Fruit fly (Drosophila melanogaster): ENCODE results near the gene Mocs1.
A peak's percentile ranks its signal among the peaks of the same experiment; 100 is the strongest.

Mocs1 gene

dm6 chr3L:11049414-11049813, 20.9 kb upstream of the Mocs1 start:
- TF ChIP-seq CG11617 (GFP tag; optimal IDR thresholded peaks at IDR 0.05) (peak; percentile 25), Hr96 (GFP tag; optimal IDR thresholded peaks at IDR 0.05) (peak; percentile 2), tj (GFP tag; optimal IDR thresholded peaks at IDR 0.05) (no peak), CG1620 (GFP tag; optimal IDR thresholded peaks at IDR 0.05) (peak; percentile 6), Mnt (GFP tag; optimal IDR thresholded peaks at IDR 0.05) (peak; percentile 35), bab1 (GFP tag; optimal IDR thresholded peaks at IDR 0.05) (no peak), CG5204 (GFP tag; optimal IDR thresholded peaks at IDR 0.05) (peak; percentile 28), CG12768 (GFP tag; optimal IDR thresholded peaks at IDR 0.05) (peak; percentile 62), Crg-1 (GFP tag; optimal IDR thresholded peaks at IDR 0.05) (peak; percentile 65), CG7101 (tag; optimal IDR thresholded peaks at IDR 0.05) (peak; percentile 47), ovo (GFP tag; optimal IDR thresholded peaks at IDR 0.05) (peak; percentile 41), CG33017 (tag; optimal IDR thresholded peaks at IDR 0.05) (peak; percentile 40), cic (GFP tag; optimal IDR thresholded peaks at IDR 0.05) (peak; percentile 71), CG7045 (GFP tag; optimal IDR thresholded peaks at IDR 0.05) (peak; percentile 79), CG14711 (tag; optimal IDR thresholded peaks at IDR 0.05) (peak; percentile 13), cnc (optimal IDR thresholded peaks at IDR 0.05) (no peak), pad (GFP tag; optimal IDR thresholded peaks at IDR 0.05) (peak; percentile 43), toe (GFP tag; optimal IDR thresholded peaks at IDR 0.05) (no peak), kay (GFP tag; ENCODE audit: borderline replicate concordance) (no peak), Clk (GFP tag; optimal IDR thresholded peaks at IDR 0.05) (no peak)

dm6 chr3L:11051271-11051670, 19.1 kb upstream of the Mocs1 start, which contains the start of gene CG43693:
TSS of gene CG43693 (minus strand) at chr3L:11051371.
- TF ChIP-seq CG5204 (GFP tag; optimal IDR thresholded peaks at IDR 0.05) (no peak), CG11617 (GFP tag; optimal IDR thresholded peaks at IDR 0.05) (no peak), cnc (optimal IDR thresholded peaks at IDR 0.05) (no peak), CG1620 (GFP tag; optimal IDR thresholded peaks at IDR 0.05) (no peak), CG33017 (tag; optimal IDR thresholded peaks at IDR 0.05) (no peak)

dm6 chr3L:11052760-11053259, 17.5 kb upstream of the Mocs1 start:
- TF ChIP-seq CG11617 (GFP tag; optimal IDR thresholded peaks at IDR 0.05): no peak
- no peak for TF ChIP-seq ovo (GFP tag; optimal IDR thresholded peaks at IDR 0.05)
- TF ChIP-seq kay (GFP tag; ENCODE audit: borderline replicate concordance): no peak
- no peak for TF ChIP-seq bab1 (GFP tag; optimal IDR thresholded peaks at IDR 0.05)
- TF ChIP-seq Mnt (GFP tag; optimal IDR thresholded peaks at IDR 0.05): no peak
- no peak for TF ChIP-seq pad (GFP tag; optimal IDR thresholded peaks at IDR 0.05)
- no peak for TF ChIP-seq CG5204 (GFP tag; optimal IDR thresholded peaks at IDR 0.05)

- no peak for TF ChIP-seq CG1620 (GFP tag; optimal IDR thresholded peaks at IDR 0.05)
- no peak for TF ChIP-seq CG7045 (GFP tag; optimal IDR thresholded peaks at IDR 0.05)
- TF ChIP-seq kay (GFP tag; ENCODE audit: borderline replicate concordance): no peak
- no peak for TF ChIP-seq ovo (GFP tag; optimal IDR thresholded peaks at IDR 0.05)
- peak; percentile 17 for TF ChIP-seq CG12768 (GFP tag; optimal IDR thresholded peaks at IDR 0.05)
- no peak for TF ChIP-seq cnc (optimal IDR thresholded peaks at IDR 0.05)
These were observed 16.5 kb upstream of the Mocs1 start, which contains the start of gene CG7888 for dm6 chr3L:11053843-11054242. TSS of gene CG7888 (plus strand) at chr3L:11054035.

dm6 chr3L:11061200-11061599, 9.1 kb upstream of the Mocs1 start, which contains the start of the genes CG6321 and Blos2:
TSS of gene CG6321 (minus strand) at chr3L:11061224.
TSS of gene Blos2 (plus strand) at chr3L:11061571.
- TF ChIP-seq pad (GFP tag; optimal IDR thresholded peaks at IDR 0.05) (peak; percentile 48), CG7101 (tag; optimal IDR thresholded peaks at IDR 0.05) (peak; percentile 83), CG14711 (tag; optimal IDR thresholded peaks at IDR 0.05) (peak; percentile 73), toe (GFP tag; optimal IDR thresholded peaks at IDR 0.05) (no peak), cnc (optimal IDR thresholded peaks at IDR 0.05) (no peak), CG12768 (GFP tag; optimal IDR thresholded peaks at IDR 0.05) (peak; percentile 75), tj (GFP tag; optimal IDR thresholded peaks at IDR 0.05) (peak; percentile 54), Crg-1 (GFP tag; optimal IDR thresholded peaks at IDR 0.05) (peak; percentile 3), CG5204 (GFP tag; optimal IDR thresholded peaks at IDR 0.05) (no peak), Mnt (GFP tag; optimal IDR thresholded peaks at IDR 0.05) (peak; percentile 65), bab1 (GFP tag; optimal IDR thresholded peaks at IDR 0.05) (peak; percentile 90), Clk (GFP tag; optimal IDR thresholded peaks at IDR 0.05) (peak; percentile 12), CG33017 (tag; optimal IDR thresholded peaks at IDR 0.05) (peak; percentile 87), cic (GFP tag; optimal IDR thresholded peaks at IDR 0.05) (peak; percentile 6), ovo (GFP tag; optimal IDR thresholded peaks at IDR 0.05) (no peak), kay (GFP tag; ENCODE audit: borderline replicate concordance) (no peak), CG11617 (GFP tag; optimal IDR thresholded peaks at IDR 0.05) (peak; percentile 81), Hr96 (GFP tag; optimal IDR thresholded peaks at IDR 0.05) (peak; percentile 56), CG1620 (GFP tag; optimal IDR thresholded peaks at IDR 0.05) (peak; percentile 13), CG7045 (GFP tag; optimal IDR thresholded peaks at IDR 0.05) (peak; percentile 69)

- TF ChIP-seq CG5204 (GFP tag; optimal IDR thresholded peaks at IDR 0.05): no peak
- TF ChIP-seq kay (GFP tag; ENCODE audit: borderline replicate concordance): no peak
- no peak for TF ChIP-seq CG1620 (GFP tag; optimal IDR thresholded peaks at IDR 0.05)
- TF ChIP-seq CG7045 (GFP tag; optimal IDR thresholded peaks at IDR 0.05): no peak
- no peak for TF ChIP-seq Hr96 (GFP tag; optimal IDR thresholded peaks at IDR 0.05)
- no peak for TF ChIP-seq CG7101 (tag; optimal IDR thresholded peaks at IDR 0.05)
- no peak for TF ChIP-seq toe (GFP tag; optimal IDR thresholded peaks at IDR 0.05)
- no peak for TF ChIP-seq cic (GFP tag; optimal IDR thresholded peaks at IDR 0.05)
- peak; percentile 11 for TF ChIP-seq tj (GFP tag; optimal IDR thresholded peaks at IDR 0.05)
- TF ChIP-seq CG11617 (GFP tag; optimal IDR thresholded peaks at IDR 0.05): no peak
- TF ChIP-seq Mnt (GFP tag; optimal IDR thresholded peaks at IDR 0.05): peak; percentile 1
- no peak for TF ChIP-seq CG33017 (tag; optimal IDR thresholded peaks at IDR 0.05)
- TF ChIP-seq bab1 (GFP tag; optimal IDR thresholded peaks at IDR 0.05): peak; percentile 19
These were observed 7.9 kb upstream of the Mocs1 start, which contains the start of gene CG32069 for dm6 chr3L:11062441-11062840. TSS of gene CG32069 (minus strand) at chr3L:11062614.

Measured in whole organism, adult.